Fruit fly (Drosophila melanogaster) whole organism, embryonic: Measurements from ENCODE around the gene Polr2I.
A peak's percentile ranks its signal among the peaks of the same experiment; 100 is the strongest.

ENCODE experiments used
- Aef1 ChIP-seq: fragments of 200-800 bp; sonication (Bioruptor generic); IDR thresholded peaks from 3 replicates; pipeline ENCODE4 v1.3.6; 2022; ENCODE audit warnings: missing biosample characterization, missing genetic modification characterization
- BEAF-32 ChIP-seq: fragments of 200-800 bp; sonication (Bioruptor generic); optimal IDR thresholded peaks from 3 replicates; lab custom pipeline; 2017; ENCODE audit warnings: missing biosample characterization, missing genetic modification characterization, mild to moderate bottlenecking, moderate library complexity, missing genetic modification reagents
- CG10979 ChIP-seq: fragments of 200-800 bp; sonication (Bioruptor generic); optimal IDR thresholded peaks from 2 replicates; lab custom pipeline; 2018; ENCODE audit warnings: missing biosample characterization, mild to moderate bottlenecking, missing genetic modification characterization, moderate library complexity
- CG11093 ChIP-seq: fragments of 200-800 bp; sonication (Bioruptor generic); IDR thresholded peaks from 3 replicates; pipeline ENCODE4 v1.3.6; 2022; ENCODE audit warnings: missing biosample characterization, missing genetic modification characterization
- CG14860 ChIP-seq: fragments of 200-800 bp; sonication (Bioruptor generic); IDR thresholded peaks from 3 replicates; pipeline ENCODE4 v1.3.6; 2022; ENCODE audit warnings: missing biosample characterization, missing genetic modification characterization; ENCODE audit not compliant: partially characterized antibody
- CG15601 ChIP-seq: fragments of 200-800 bp; sonication (Bioruptor generic); optimal IDR thresholded peaks from 3 replicates; lab custom pipeline; 2019; ENCODE audit warnings: missing biosample characterization, mild to moderate bottlenecking, missing genetic modification characterization, moderate library complexity
- CG1602 ChIP-seq: fragments of 200-800 bp; sonication (Bioruptor generic); optimal IDR thresholded peaks from 3 replicates; lab custom pipeline; 2016; ENCODE audit warnings: missing biosample characterization, missing genetic modification characterization
- CG16779 ChIP-seq: fragments of 200-800 bp; sonication (Bioruptor generic); IDR thresholded peaks from 2 replicates; pipeline ENCODE4 v1.3.6; 2022; ENCODE audit warnings: missing biosample characterization, missing genetic modification characterization
- CG16815 ChIP-seq: fragments of 200-800 bp; sonication (Bioruptor generic); optimal IDR thresholded peaks from 3 replicates; lab custom pipeline; 2017; ENCODE audit warnings: missing biosample characterization, mild to moderate bottlenecking, missing genetic modification characterization
- CG1792 ChIP-seq: fragments of 200-800 bp; sonication (Bioruptor generic); optimal IDR thresholded peaks from 2 replicates; lab custom pipeline; 2016; ENCODE audit warnings: missing biosample characterization, missing genetic modification characterization
- CG18011 ChIP-seq: fragments of 200-800 bp; sonication (Bioruptor generic); optimal IDR thresholded peaks from 2 replicates; lab custom pipeline; 2017; ENCODE audit warnings: missing biosample characterization, missing genetic modification characterization, mild to moderate bottlenecking, moderate library complexity, missing genotype
- CG2116 ChIP-seq: fragments of 200-800 bp; sonication (Bioruptor generic); optimal IDR thresholded peaks from 3 replicates; lab custom pipeline; 2018; ENCODE audit warnings: missing biosample characterization, mild to moderate bottlenecking, missing genetic modification characterization
- CG3065 ChIP-seq: fragments of 200-800 bp; sonication (Bioruptor generic); optimal IDR thresholded peaks from 2 replicates; lab custom pipeline; 2016; ENCODE audit warnings: missing biosample characterization, missing genetic modification characterization
- CG31224 ChIP-seq: fragments of 200-800 bp; sonication (Bioruptor generic); IDR thresholded peaks from 2 replicates; pipeline ENCODE4 v1.3.6; 2022; ENCODE audit warnings: missing biosample characterization, missing genetic modification characterization
- CG4617 ChIP-seq: fragments of 200-800 bp; sonication (Bioruptor generic); optimal IDR thresholded peaks from 3 replicates; lab custom pipeline; 2016; ENCODE audit warnings: missing biosample characterization, missing genetic modification characterization, borderline replicate concordance
- CG4707 ChIP-seq: fragments of 200-800 bp; sonication (Bioruptor generic); optimal IDR thresholded peaks from 2 replicates; lab custom pipeline; 2018; ENCODE audit warnings: missing biosample characterization, mild to moderate bottlenecking, missing genetic modification characterization, moderate library complexity
- CG6813 ChIP-seq: fragments of 200-800 bp; sonication (Bioruptor generic); optimal IDR thresholded peaks from 2 replicates; lab custom pipeline; 2017; ENCODE audit warnings: missing biosample characterization, missing genetic modification characterization, mild to moderate bottlenecking, moderate library complexity, missing genetic modification reagents
- CG8089 ChIP-seq: fragments of 200-800 bp; sonication (Bioruptor generic); optimal IDR thresholded peaks from 3 replicates; lab custom pipeline; 2016; ENCODE audit warnings: missing biosample characterization, missing genetic modification characterization
- CG8478 ChIP-seq: fragments of >200 bp; optimal IDR thresholded peaks from 2 replicates; lab custom pipeline; 2018
- CG9437 ChIP-seq: fragments of 200-800 bp; sonication (Bioruptor generic); optimal IDR thresholded peaks from 2 replicates; lab custom pipeline; 2018; ENCODE audit warnings: missing biosample characterization, mild to moderate bottlenecking, missing genetic modification characterization
- Dref ChIP-seq: fragments of 200-800 bp; sonication (Bioruptor generic); IDR thresholded peaks from 2 replicates; pipeline ENCODE4 v1.3.6; 2022; ENCODE audit warnings: missing biosample characterization, missing genetic modification characterization
- E2f1 ChIP-seq: fragments of 200-800 bp; sonication (Bioruptor generic); IDR thresholded peaks from 2 replicates; pipeline ENCODE4 v1.3.6; 2022; ENCODE audit warnings: missing biosample characterization, missing genetic modification characterization
- Lhr ChIP-seq: fragments of 200-800 bp; sonication (Bioruptor generic); optimal IDR thresholded peaks from 3 replicates; lab custom pipeline; 2017; ENCODE audit warnings: mild to moderate bottlenecking, missing biosample characterization, missing genetic modification reagents, missing genetic modification characterization
- Lpt ChIP-seq: fragments of >200 bp; optimal IDR thresholded peaks from 2 replicates; lab custom pipeline; 2018; ENCODE audit warnings: missing biosample characterization, missing genetic modification characterization
- Meics ChIP-seq: fragments of 200-800 bp; sonication (Bioruptor generic); optimal IDR thresholded peaks from 2 replicates; lab custom pipeline; 2017; ENCODE audit warnings: missing biosample characterization, mild to moderate bottlenecking, missing genetic modification characterization
- Myb ChIP-seq: fragments of 200-800 bp; sonication (Bioruptor generic); optimal IDR thresholded peaks from 2 replicates; lab custom pipeline; 2016; ENCODE audit warnings: missing biosample characterization, missing genetic modification characterization
- Ravus ChIP-seq: fragments of 200-800 bp; sonication (Bioruptor generic); IDR thresholded peaks from 2 replicates; pipeline ENCODE4 v1.3.6; 2022; ENCODE audit warnings: missing biosample characterization, missing genetic modification characterization
- ato ChIP-seq: fragments of 200-800 bp; sonication (Bioruptor generic); IDR thresholded peaks from 2 replicates; pipeline ENCODE4 v1.3.6; 2022; ENCODE audit warnings: missing biosample characterization, missing genetic modification characterization; ENCODE audit not compliant: partially characterized antibody
- chm ChIP-seq: fragments of 200-800 bp; sonication (Bioruptor generic); IDR thresholded peaks from 2 replicates; pipeline ENCODE4 v1.3.6; 2022; ENCODE audit warnings: missing biosample characterization, missing genetic modification characterization
- dmrt99B ChIP-seq: fragments of 200-800 bp; sonication (Bioruptor generic); optimal IDR thresholded peaks from 2 replicates; lab custom pipeline; 2018; ENCODE audit warnings: missing biosample characterization, mild to moderate bottlenecking, missing genetic modification characterization, moderate library complexity
- gcm ChIP-seq: fragments of 200-800 bp; sonication (Bioruptor generic); optimal IDR thresholded peaks from 2 replicates; lab custom pipeline; 2019; ENCODE audit warnings: missing biosample characterization, mild to moderate bottlenecking, missing genetic modification characterization, moderate library complexity
- jigr1 ChIP-seq: fragments of 200-800 bp; sonication (Bioruptor generic); IDR thresholded peaks from 3 replicates; pipeline ENCODE4 v1.3.6; 2022; ENCODE audit warnings: missing biosample characterization, missing genetic modification characterization
- lbe ChIP-seq: fragments of 200-800 bp; sonication (Bioruptor generic); optimal IDR thresholded peaks from 2 replicates; lab custom pipeline; 2016; ENCODE audit warnings: missing biosample characterization, mild to moderate bottlenecking, missing genetic modification characterization
- lilli ChIP-seq: fragments of 200-800 bp; sonication (Bioruptor generic); optimal IDR thresholded peaks from 3 replicates; lab custom pipeline; 2016; ENCODE audit warnings: missing biosample characterization, missing genetic modification characterization
- mam ChIP-seq: fragments of 200-800 bp; sonication (Bioruptor generic); optimal IDR thresholded peaks from 3 replicates; lab custom pipeline; 2016; ENCODE audit warnings: missing biosample characterization, missing genetic modification characterization
- nerfin-2 ChIP-seq: fragments of 200-800 bp; sonication (Bioruptor generic); IDR thresholded peaks from 2 replicates; pipeline ENCODE4 v1.3.6; 2022; ENCODE audit warnings: missing biosample characterization, missing genetic modification characterization; ENCODE audit not compliant: partially characterized antibody
- nom ChIP-seq: fragments of 200-800 bp; sonication (Bioruptor generic); optimal IDR thresholded peaks from 2 replicates; lab custom pipeline; 2017; ENCODE audit warnings: missing biosample characterization, missing genetic modification characterization, mild to moderate bottlenecking, moderate library complexity, missing genetic modification reagents
- onecut ChIP-seq: fragments of 200-800 bp; sonication (Bioruptor generic); IDR thresholded peaks from 2 replicates; pipeline ENCODE4 v1.3.6; 2022; ENCODE audit warnings: missing biosample characterization, missing genetic modification characterization
- p53 ChIP-seq: fragments of 200-800 bp; sonication (Bioruptor generic); optimal IDR thresholded peaks from 2 replicates; lab custom pipeline; 2016; ENCODE audit warnings: missing biosample characterization, missing genetic modification characterization
- phol ChIP-seq: fragments of 200-800 bp; sonication (Bioruptor generic); optimal IDR thresholded peaks from 3 replicates; lab custom pipeline; 2018; ENCODE audit warnings: missing biosample characterization, mild to moderate bottlenecking, missing genetic modification characterization, moderate library complexity
- prd ChIP-seq, 3 experiments: fragments of >200 bp in 2 of 3; fragments of 200-800 bp in 1 of 3; sonication (Bioruptor generic) in 1 of 3; optimal IDR thresholded peaks in 2 of 3; IDR thresholded peaks in 1 of 3; 2 replicates in 2 of 3; 3 replicates in 1 of 3; pipeline versions ENCODE4 v1.3.6 to Lab custom; 2017 to 2022; ENCODE audit warnings: missing biosample characterization in 1 of 3, missing genetic modification characterization in 1 of 3
- pros ChIP-seq: fragments of 200-800 bp; sonication (Bioruptor generic); optimal IDR thresholded peaks from 3 replicates; lab custom pipeline; 2019; ENCODE audit warnings: missing biosample characterization, mild to moderate bottlenecking, missing genetic modification characterization, moderate library complexity
- psq ChIP-seq: fragments of 200-800 bp; sonication (Bioruptor generic); optimal IDR thresholded peaks from 2 replicates; lab custom pipeline; 2017; ENCODE audit warnings: missing biosample characterization, missing genetic modification characterization
- sens ChIP-seq: fragments of 200-800 bp; sonication (Bioruptor generic); peaks from one replicate; lab custom pipeline; 2016; ENCODE audit warnings: missing biosample characterization, missing genetic modification characterization
- sim ChIP-seq: fragments of 200-800 bp; sonication (Bioruptor generic); IDR thresholded peaks from 2 replicates; pipeline ENCODE4 v1.3.6; 2022; ENCODE audit warnings: missing biosample characterization, missing genetic modification characterization
- tna ChIP-seq: fragments of 200-800 bp; sonication (Bioruptor generic); IDR thresholded peaks from 2 replicates; pipeline ENCODE4 v1.3.6; 2022; ENCODE audit warnings: missing biosample characterization, missing genetic modification characterization; ENCODE audit not compliant: partially characterized antibody
- twi ChIP-seq: fragments of 200-800 bp; optimal IDR thresholded peaks from 2 replicates; lab custom pipeline; 2019; ENCODE audit warnings: missing biosample characterization, mild to moderate bottlenecking, missing genetic modification characterization, moderate library complexity
- vfl ChIP-seq: fragments of 200-800 bp; sonication (Bioruptor generic); optimal IDR thresholded peaks from 2 replicates; lab custom pipeline; 2016; ENCODE audit warnings: missing biosample characterization, missing genetic modification characterization

Gene Polr2I

DNA sequence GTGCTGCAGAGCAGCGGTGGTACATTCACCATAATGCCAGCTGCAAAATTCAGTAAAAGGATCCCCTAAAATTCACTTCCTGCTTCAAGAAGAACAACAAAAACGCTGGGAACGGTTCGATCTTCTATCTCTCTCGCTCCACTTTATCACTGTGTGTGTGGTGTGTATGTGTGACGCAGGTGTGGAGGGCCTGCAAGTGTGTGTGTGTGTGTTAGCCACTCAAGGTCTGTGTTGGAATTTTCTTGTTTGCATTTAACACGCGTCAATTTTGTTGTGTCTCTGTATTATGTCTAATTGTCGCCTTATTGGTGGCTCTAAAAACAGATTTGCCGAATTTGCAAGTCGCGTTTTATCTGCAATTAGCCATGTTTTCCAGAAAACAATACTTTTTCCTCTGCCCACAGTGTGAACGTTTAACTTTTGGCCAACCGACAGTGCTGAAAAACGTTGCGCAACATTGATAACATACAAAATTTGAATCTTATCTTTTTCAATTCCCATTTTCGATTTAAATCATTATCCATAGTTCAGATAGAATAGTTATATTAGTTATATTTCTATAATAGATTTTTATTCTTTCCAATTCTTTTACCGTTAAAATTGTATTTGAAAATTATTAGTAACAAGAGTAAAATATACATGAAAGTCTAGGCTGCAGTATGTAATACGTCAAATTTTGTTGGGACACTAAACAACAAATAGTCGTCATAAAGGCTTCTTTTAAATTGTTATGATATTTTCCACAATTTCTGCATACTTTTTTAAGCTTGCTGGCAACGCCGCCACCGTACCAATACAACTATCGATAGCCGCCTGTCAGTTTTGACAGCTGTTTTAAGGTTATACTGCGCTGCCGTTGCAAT is 17.6 kb downstream of the Polr2I start, which contains the start of the genes Afti and ATPsynE (continued):
- TF ChIP-seq chm (peak; percentile 37), CG15601 (peak; percentile 60), psq (peak; percentile 20), Myb (GFP tag; lab: Kevin White, UChicago) (peak; percentile 65), phol (peak; percentile 74), CG4617 (GFP tag; lab: Kevin White, UChicago) (peak; percentile 79), mam (peak; percentile 75), CG2116 (GFP tag; lab: Kevin White, UChicago) (peak; percentile 68), Meics (GFP tag; lab: Kevin White, UChicago) (peak; percentile 56), onecut (peak; percentile 45), CG14860 (GFP tag; lab: Robert Waterston, UW) (peak; percentile 59), dmrt99B (tag; lab: Kevin White, UChicago) (no peak), twi (peak; percentile 45), Dref (GFP tag; lab: Robert Waterston, UW) (peak; percentile 82), ato (GFP tag; lab: Robert Waterston, UW) (peak; percentile 48; the same call in 1 of the 2 replicates), p53 (GFP tag; lab: Kevin White, UChicago) (peak; percentile 48), jigr1 (GFP tag; lab: Robert Waterston, UW) (no peak), BEAF-32 (peak; percentile 85), CG16815 (GFP tag; lab: Kevin White, UChicago) (peak; percentile 60), CG31224 (GFP tag; lab: Robert Waterston, UW) (peak; percentile 58; the same call in 1 of the 2 replicates), vfl (GFP tag; lab: Kevin White, UChicago) (peak; percentile 53), Ravus (GFP tag; lab: Robert Waterston, UW) (peak; percentile 23), CG1602 (GFP tag; lab: Kevin White, UChicago) (peak; percentile 58), CG16779 (0 out of 2 replicates have a peak, but pooled peaks have one; percentile 14), sim (no peak), CG11093 (GFP tag; lab: Robert Waterston, UW) (peak; percentile 50; the same call in 1 of the 3 replicates), nom (peak; percentile 1), lilli (GFP tag; lab: Kevin White, UChicago) (peak; percentile 76), CG1792 (peak; percentile 46), tna (GFP tag; lab: Robert Waterston, UW) (no peak), CG4707 (GFP tag; lab: Kevin White, UChicago) (no peak), CG3065 (GFP tag; lab: Kevin White, UChicago) (peak; percentile 37), pros (GFP tag; lab: Kevin White, UChicago) (no peak), lbe (GFP tag; lab: Kevin White, UChicago) (no peak), CG18011 (GFP tag; lab: Kevin White, UChicago) (no peak), nerfin-2 (GFP tag; lab: Robert Waterston, UW) (0 out of 2 replicates have a peak, but pooled peaks have one; percentile 28), prd (optimal IDR thresholded peaks at IDR 0.05; lab: Kevin White, UChicago) (no peak), prd (GFP tag; IDR thresholded peaks at IDR 0.05; lab: Robert Waterston, UW) (peak; percentile 75; the same call in 2 of the 3 replicates), E2f1 (GFP tag; lab: Robert Waterston, UW) (no peak), CG9437 (GFP tag; lab: Kevin White, UChicago) (peak; percentile 46), Aef1 (peak; percentile 73), CG10979 (tag; lab: Kevin White, UChicago) (peak; percentile 46), sens (GFP tag; lab: Kevin White, UChicago) (peak; percentile 84), Lpt (GFP tag; lab: Kevin White, UChicago) (no peak), Lhr (GFP tag; lab: Kevin White, UChicago) (peak; percentile 61), CG8478 (peak; percentile 93), gcm (GFP tag; lab: Kevin White, UChicago) (peak; percentile 3), CG6813 (GFP tag; lab: Kevin White, UChicago) (peak; percentile 19), CG8089 (GFP tag; lab: Kevin White, UChicago) (peak; percentile 60)
